Fruit fly (Drosophila melanogaster) whole organism, embryonic: ENCODE measurements around the gene CG6000.
A peak's percentile ranks its signal among the peaks of the same experiment; 100 is the strongest.

Experiments
- Atf-2 ChIP-seq: fragments of 200-800 bp; sonication (Bioruptor generic); optimal IDR thresholded peaks from 2 replicates; lab custom pipeline; 2016; ENCODE audit warnings: missing biosample characterization, missing genetic modification characterization
- CG11723 ChIP-seq: fragments of 200-800 bp; sonication (Bioruptor generic); optimal IDR thresholded peaks from 2 replicates; lab custom pipeline; 2017; ENCODE audit warnings: missing biosample characterization, mild to moderate bottlenecking, missing genetic modification characterization
- CG12104 ChIP-seq: fragments of 200-800 bp; sonication (Bioruptor generic); optimal IDR thresholded peaks from 3 replicates; lab custom pipeline; 2016; ENCODE audit warnings: missing biosample characterization, missing genetic modification characterization
- CG1233 ChIP-seq: fragments of 200-800 bp; sonication (Bioruptor generic); optimal IDR thresholded peaks from 4 replicates; lab custom pipeline; 2018; ENCODE audit warnings: missing biosample characterization, mild to moderate bottlenecking, missing genetic modification characterization
- CG12942 ChIP-seq: fragments of 200-800 bp; sonication (Bioruptor generic); optimal IDR thresholded peaks from 3 replicates; lab custom pipeline; 2016; ENCODE audit warnings: missing biosample characterization, missing genetic modification characterization
- CG14965 ChIP-seq: fragments of 200-800 bp; sonication (Bioruptor generic); optimal IDR thresholded peaks from 2 replicates; lab custom pipeline; 2016; ENCODE audit warnings: missing biosample characterization, missing genetic modification characterization, borderline replicate concordance
- CG1602 ChIP-seq: fragments of 200-800 bp; sonication (Bioruptor generic); optimal IDR thresholded peaks from 3 replicates; lab custom pipeline; 2016; ENCODE audit warnings: missing biosample characterization, missing genetic modification characterization
- CG18476 ChIP-seq: fragments of 200-800 bp; sonication (Bioruptor generic); optimal IDR thresholded peaks from 2 replicates; lab custom pipeline; 2016; ENCODE audit warnings: missing biosample characterization, mild to moderate bottlenecking, missing genetic modification characterization
- CG2712 ChIP-seq: fragments of 200-800 bp; optimal IDR thresholded peaks from 3 replicates; lab custom pipeline; 2019; ENCODE audit warnings: missing biosample characterization, mild to moderate bottlenecking, missing genetic modification characterization, moderate library complexity
- CG34224 ChIP-seq: fragments of 200-800 bp; sonication (Bioruptor generic); IDR thresholded peaks from 3 replicates; pipeline ENCODE4 v1.3.6; 2022; ENCODE audit warnings: missing biosample characterization, missing genetic modification characterization; ENCODE audit not compliant: partially characterized antibody
- CG43689 ChIP-seq: fragments of 200-800 bp; sonication (Bioruptor generic); IDR thresholded peaks from 2 replicates; pipeline ENCODE4 v1.3.6; 2022; ENCODE audit warnings: missing biosample characterization, missing genetic modification characterization
- CG4404 ChIP-seq: fragments of 200-800 bp; sonication (Bioruptor generic); IDR thresholded peaks from 2 replicates; pipeline ENCODE4 v1.3.6; 2022; ENCODE audit warnings: missing biosample characterization, missing genetic modification characterization
- CG6254 ChIP-seq: fragments of 200-800 bp; sonication (Bioruptor generic); optimal IDR thresholded peaks from 3 replicates; lab custom pipeline; 2017; ENCODE audit warnings: mild to moderate bottlenecking, missing biosample characterization, missing genetic modification reagents, missing genetic modification characterization
- CG6854 ChIP-seq: fragments of 200-800 bp; sonication (Bioruptor generic); optimal IDR thresholded peaks from 3 replicates; lab custom pipeline; 2017; ENCODE audit warnings: missing biosample characterization, mild to moderate bottlenecking, missing genetic modification characterization
- CG7271 ChIP-seq: fragments of 200-800 bp; sonication (Bioruptor generic); optimal IDR thresholded peaks from 2 replicates; lab custom pipeline; 2018; ENCODE audit warnings: missing biosample characterization, mild to moderate bottlenecking, missing genetic modification characterization, moderate library complexity
- CG7928 ChIP-seq: fragments of 200-800 bp; sonication (Bioruptor generic); optimal IDR thresholded peaks from 2 replicates; lab custom pipeline; 2017; ENCODE audit warnings: missing biosample characterization, mild to moderate bottlenecking, missing genetic modification characterization
- CG9609 ChIP-seq: fragments of 200-800 bp; sonication (Bioruptor generic); optimal IDR thresholded peaks from 3 replicates; lab custom pipeline; 2016; ENCODE audit warnings: missing biosample characterization, missing genetic modification characterization
- CG9797 ChIP-seq: fragments of 200-800 bp; sonication (Bioruptor generic); optimal IDR thresholded peaks from 3 replicates; lab custom pipeline; 2018; ENCODE audit warnings: missing biosample characterization, mild to moderate bottlenecking, missing genetic modification characterization
- Camta ChIP-seq: fragments of 200-800 bp; sonication (Bioruptor generic); optimal IDR thresholded peaks from 2 replicates; lab custom pipeline; 2016; ENCODE audit warnings: missing biosample characterization, missing genetic modification characterization
- Dfd ChIP-seq, 2 experiments: fragments of >200 bp; optimal IDR thresholded peaks; 2 replicates each; lab custom pipeline; 2017; ENCODE audit warnings: missing biosample characterization in 2 of 2, missing genetic modification characterization in 2 of 2
- Dp ChIP-seq: fragments of 200-800 bp; sonication (Bioruptor generic); optimal IDR thresholded peaks from 2 replicates; lab custom pipeline; 2018; ENCODE audit warnings: missing biosample characterization, mild to moderate bottlenecking, missing genetic modification characterization, moderate library complexity
- Hr3 ChIP-seq: fragments of 200-800 bp; sonication (Bioruptor generic); optimal IDR thresholded peaks from 3 replicates; lab custom pipeline; 2016; ENCODE audit warnings: missing biosample characterization, missing genetic modification characterization
- Nf-YB ChIP-seq: fragments of 200-800 bp; sonication (Bioruptor generic); optimal IDR thresholded peaks from 3 replicates; lab custom pipeline; 2019; ENCODE audit warnings: missing biosample characterization, mild to moderate bottlenecking, missing genetic modification characterization, moderate library complexity
- Pdp1 ChIP-seq, 2 experiments: fragments of 200-800 bp; sonication (Bioruptor generic); optimal IDR thresholded peaks; 3 replicates each; lab custom pipeline; 2016; ENCODE audit warnings: missing biosample characterization in 2 of 2, missing genetic modification characterization in 2 of 2, mild to moderate bottlenecking in 1 of 2, moderate library complexity in 1 of 2
- Ravus ChIP-seq: fragments of 200-800 bp; sonication (Bioruptor generic); IDR thresholded peaks from 2 replicates; pipeline ENCODE4 v1.3.6; 2022; ENCODE audit warnings: missing biosample characterization, missing genetic modification characterization
- Sry-δ ChIP-seq: fragments of 200-800 bp; sonication (Bioruptor generic); optimal IDR thresholded peaks from 2 replicates; lab custom pipeline; 2016; ENCODE audit warnings: missing biosample characterization, missing genetic modification characterization
- Taf1 ChIP-seq: fragments of 200-800 bp; sonication (Bioruptor generic); IDR thresholded peaks from 2 replicates; pipeline ENCODE4 v1.3.6; 2022; ENCODE audit warnings: missing biosample characterization, missing genetic modification characterization
- al ChIP-seq: fragments of 200-800 bp; sonication (Bioruptor generic); IDR thresholded peaks from 2 replicates; pipeline ENCODE4 v1.3.6; 2022; ENCODE audit warnings: missing biosample characterization, missing genetic modification characterization
- ash1 ChIP-seq: fragments of 200-800 bp; sonication (Bioruptor generic); optimal IDR thresholded peaks from 2 replicates; lab custom pipeline; 2018; ENCODE audit warnings: missing biosample characterization, mild to moderate bottlenecking, missing genetic modification characterization
- bowl ChIP-seq: fragments of 200-800 bp; sonication (Bioruptor generic); IDR thresholded peaks from 2 replicates; pipeline ENCODE4 v1.3.6; 2022; ENCODE audit warnings: missing biosample characterization, missing genetic modification characterization
- caup ChIP-seq: fragments of 200-800 bp; sonication (Bioruptor generic); optimal IDR thresholded peaks from 3 replicates; lab custom pipeline; 2017; ENCODE audit warnings: missing biosample characterization, mild to moderate bottlenecking, missing genetic modification characterization, moderate library complexity; ENCODE audit not compliant: severe bottlenecking
- croc ChIP-seq: fragments of 200-800 bp; sonication (Bioruptor generic); conservative IDR thresholded peaks from 3 replicates; pipeline ENCODE4 v1.3.6; 2022; ENCODE audit warnings: missing biosample characterization, missing genetic modification characterization
- dm ChIP-seq: fragments of 200-800 bp; sonication (Bioruptor generic); optimal IDR thresholded peaks from 3 replicates; lab custom pipeline; 2016; ENCODE audit warnings: missing biosample characterization, missing genetic modification characterization
- en ChIP-seq: fragments of 200-800 bp; sonication (Bioruptor generic); optimal IDR thresholded peaks from 2 replicates; lab custom pipeline; 2016; ENCODE audit warnings: missing biosample characterization, missing genetic modification characterization
- fd3F ChIP-seq: fragments of 200-800 bp; sonication (Bioruptor generic); optimal IDR thresholded peaks from 2 replicates; lab custom pipeline; 2018; ENCODE audit warnings: missing biosample characterization, mild to moderate bottlenecking, missing genetic modification characterization, moderate library complexity
- inv ChIP-seq: fragments of 200-800 bp; sonication (Bioruptor generic); IDR thresholded peaks from 2 replicates; pipeline ENCODE4 v1.3.6; 2022; ENCODE audit warnings: missing biosample characterization, missing genetic modification characterization; ENCODE audit not compliant: partially characterized antibody
- knrl ChIP-seq: fragments of 200-800 bp; sonication (Bioruptor generic); IDR thresholded peaks from 3 replicates; pipeline ENCODE4 v1.3.6; 2022; ENCODE audit warnings: missing biosample characterization, missing genetic modification characterization; ENCODE audit not compliant: partially characterized antibody
- nom ChIP-seq: fragments of 200-800 bp; sonication (Bioruptor generic); optimal IDR thresholded peaks from 2 replicates; lab custom pipeline; 2017; ENCODE audit warnings: missing biosample characterization, missing genetic modification characterization, mild to moderate bottlenecking, moderate library complexity, missing genetic modification reagents
- odd ChIP-seq: fragments of 200-800 bp; sonication (Bioruptor generic); optimal IDR thresholded peaks from 2 replicates; lab custom pipeline; 2017; ENCODE audit warnings: missing biosample characterization, mild to moderate bottlenecking, missing genetic modification characterization
- org-1 ChIP-seq: fragments of 200-800 bp; sonication (Bioruptor generic); optimal IDR thresholded peaks from 2 replicates; lab custom pipeline; 2017; ENCODE audit warnings: missing biosample characterization, missing genetic modification characterization
- peb ChIP-seq: fragments of 200-800 bp; sonication (Bioruptor generic); IDR thresholded peaks from 2 replicates; pipeline ENCODE4 v1.3.6; 2022; ENCODE audit warnings: missing biosample characterization, missing genetic modification characterization
- pita ChIP-seq: fragments of 200-800 bp; sonication (Bioruptor generic); optimal IDR thresholded peaks from 2 replicates; lab custom pipeline; 2017; ENCODE audit warnings: missing biosample characterization, mild to moderate bottlenecking, missing genetic modification characterization
- pzg ChIP-seq: fragments of 200-800 bp; sonication (Bioruptor generic); optimal IDR thresholded peaks from 3 replicates; lab custom pipeline; 2018; ENCODE audit warnings: missing biosample characterization, mild to moderate bottlenecking, missing genetic modification characterization, moderate library complexity
- slou ChIP-seq: fragments of 200-800 bp; sonication (Bioruptor generic); optimal IDR thresholded peaks from 3 replicates; lab custom pipeline; 2016; ENCODE audit warnings: missing biosample characterization, missing genetic modification characterization
- ssp ChIP-seq: fragments of 200-800 bp; sonication (Bioruptor generic); IDR thresholded peaks from 2 replicates; pipeline ENCODE4 v1.3.6; 2022; ENCODE audit warnings: missing biosample characterization, missing genetic modification characterization
- tap ChIP-seq: fragments of 200-800 bp; optimal IDR thresholded peaks from 3 replicates; lab custom pipeline; 2019; ENCODE audit warnings: missing biosample characterization, mild to moderate bottlenecking, missing genetic modification characterization, moderate library complexity
- tll ChIP-seq, 2 experiments: fragments of 200-800 bp in 1 of 2; fragments of >200 bp in 1 of 2; sonication (Bioruptor generic) in 1 of 2; optimal IDR thresholded peaks; 2 replicates each; lab custom pipeline; 2017 to 2019; ENCODE audit warnings: missing biosample characterization in 2 of 2, missing genetic modification characterization in 2 of 2, mild to moderate bottlenecking in 1 of 2, moderate library complexity in 1 of 2
- unc-4 ChIP-seq: fragments of 200-800 bp; sonication (Bioruptor generic); IDR thresholded peaks from 2 replicates; pipeline ENCODE4 v1.3.6; 2022; ENCODE audit warnings: missing biosample characterization, missing genetic modification characterization; ENCODE audit not compliant: partially characterized antibody
- zfh1 ChIP-seq: fragments of 200-800 bp; sonication (Bioruptor generic); IDR thresholded peaks from 3 replicates; pipeline ENCODE4 v1.3.6; 2022; ENCODE audit warnings: missing biosample characterization, missing genetic modification characterization

CG6000 gene

dm6 chr3R:24006449-24007159, 47.6 kb upstream of the CG6000 start (continued):
- 0 out of 2 replicates have a peak, but pooled peaks have one; percentile 7 for TF ChIP-seq peb (GFP tag; lab: Robert Waterston, UW)
- no peak for TF ChIP-seq CG4404
- no peak for TF ChIP-seq CG6854
- no peak for TF ChIP-seq CG7271 (tag; lab: Kevin White, UChicago)
- no peak for TF ChIP-seq inv (GFP tag; lab: Robert Waterston, UW)
- TF ChIP-seq tap: no peak
- TF ChIP-seq ssp (GFP tag; lab: Robert Waterston, UW): no peak
- TF ChIP-seq CG18476: no peak
- TF ChIP-seq CG34224 (GFP tag; lab: Robert Waterston, UW): 0 out of 3 replicates have a peak, but pooled peaks have one; percentile 25
- no peak for TF ChIP-seq croc
- TF ChIP-seq org-1 (GFP tag; lab: Kevin White, UChicago): no peak
- TF ChIP-seq CG1233 (GFP tag; lab: Kevin White, UChicago): no peak
- no peak for TF ChIP-seq slou
- no peak for TF ChIP-seq tll (GFP tag; optimal IDR thresholded peaks at IDR 0.05; lab: Kevin White, UChicago)
- TF ChIP-seq CG9609: no peak
- TF ChIP-seq CG2712 (tag; lab: Kevin White, UChicago): no peak
- TF ChIP-seq CG11723: no peak
- no peak for TF ChIP-seq CG14965 (GFP tag; lab: Kevin White, UChicago)
- TF ChIP-seq Nf-YB (GFP tag; lab: Kevin White, UChicago): no peak
- TF ChIP-seq nom (GFP tag; lab: Kevin White, UChicago): no peak
- TF ChIP-seq unc-4: no peak
- TF ChIP-seq CG9797: no peak
- TF ChIP-seq CG7928 (GFP tag; lab: Kevin White, UChicago): no peak
- no peak for TF ChIP-seq Ravus (GFP tag; lab: Robert Waterston, UW)
- TF ChIP-seq pzg (GFP tag; lab: Kevin White, UChicago): no peak
- TF ChIP-seq al (GFP tag; lab: Robert Waterston, UW): peak; percentile 29; the same call in 1 of the 2 replicates
- TF ChIP-seq caup (GFP tag; lab: Kevin White, UChicago): no peak
- TF ChIP-seq CG43689 (GFP tag; lab: Robert Waterston, UW): no peak
- TF ChIP-seq Hr3 (GFP tag; lab: Kevin White, UChicago): no peak
- TF ChIP-seq Sry-δ (GFP tag; lab: Kevin White, UChicago): no peak
- TF ChIP-seq Dp (GFP tag; lab: Kevin White, UChicago): no peak
- TF ChIP-seq Dfd (GFP tag; optimal IDR thresholded peaks at IDR 0.05; lab: Kevin White, UChicago): no peak
- no peak for TF ChIP-seq dm
- no peak for TF ChIP-seq CG12942 (GFP tag; lab: Kevin White, UChicago)
- TF ChIP-seq zfh1 (GFP tag; lab: Robert Waterston, UW): no peak
- TF ChIP-seq en (GFP tag; lab: Kevin White, UChicago): no peak
- no peak for TF ChIP-seq Atf-2 (GFP tag; lab: Kevin White, UChicago)
- TF ChIP-seq fd3F (GFP tag; lab: Kevin White, UChicago): no peak
- TF ChIP-seq Camta (GFP tag; lab: Kevin White, UChicago): no peak
- TF ChIP-seq Taf1 (GFP tag; lab: Robert Waterston, UW): peak; percentile 24; the same call in 1 of the 2 replicates
- no peak for TF ChIP-seq pita (GFP tag; lab: Kevin White, UChicago)
- no peak for TF ChIP-seq CG1602 (GFP tag; lab: Kevin White, UChicago)
- no peak for TF ChIP-seq Pdp1 (GFP tag; optimal IDR thresholded peaks at IDR 0.05; lab: Kevin White, UChicago)
- TF ChIP-seq bowl: no peak
- no peak for TF ChIP-seq odd (GFP tag; lab: Kevin White, UChicago)
- TF ChIP-seq ash1 (GFP tag; lab: Kevin White, UChicago): no peak
- TF ChIP-seq CG6254 (GFP tag; lab: Kevin White, UChicago): no peak
- 0 out of 3 replicates have a peak, but pooled peaks have one; percentile 33 for TF ChIP-seq knrl (GFP tag; lab: Robert Waterston, UW)
- TF ChIP-seq CG12104: no peak
